Worm (Caenorhabditis elegans) whole organism, L4/young adult: ENCODE measurements around the gene hsd-2.

Source experiments
- W03F9.2 ChIP-seq: fragments of 150-350 bp; optimal IDR thresholded peaks from 2 replicates; lab custom pipeline; 2014; ENCODE audit warnings: missing biosample characterization, missing genetic modification characterization
- dao-5 ChIP-seq: sonication (generic microtip); optimal IDR thresholded peaks from 2 replicates; lab custom pipeline; 2016; ENCODE audit warnings: missing genotype, missing genetic modification characterization, moderate library complexity, missing compliant biosample characterization
- him-1 ChIP-seq: sonication (generic microtip); optimal IDR thresholded peaks from 2 replicates; lab custom pipeline; 2016; ENCODE audit warnings: missing genotype, missing genetic modification reagents, missing genetic modification characterization, missing compliant biosample characterization

DNA sequence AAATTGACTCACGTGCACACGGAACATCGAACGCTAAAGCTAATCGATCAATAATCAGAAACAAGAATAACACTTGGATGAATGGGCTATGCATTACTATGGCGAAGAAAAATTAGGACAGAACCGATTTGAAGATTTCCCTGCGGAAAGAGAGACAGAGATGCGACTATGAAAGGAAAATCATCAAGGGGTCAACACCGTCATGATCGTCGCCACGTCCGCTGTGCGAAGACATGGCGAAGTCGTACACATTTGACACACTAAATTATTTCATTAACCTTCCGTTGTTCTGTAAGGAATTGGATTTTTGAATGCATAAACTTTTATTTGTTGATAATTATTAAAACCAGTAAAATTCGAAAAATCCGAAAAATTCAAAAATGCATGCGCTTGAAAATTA, 35.8 kb upstream of the hsd-2 start, which contains the start of gene M03F4.6:
- TF ChIP-seq him-1 (tag; lab: Kevin White, UChicago) (no peak), dao-5 (tag; lab: Kevin White, UChicago) (no peak), W03F9.2 (tag; lab: Kevin White, UChicago) (no peak)
